Fruit fly (Drosophila melanogaster) whole organism, prepupa: Measurements from ENCODE around the gene CG31089.

Experiments used
- Blimp-1 ChIP-seq: fragments of 200-800 bp; sonication (Bioruptor generic); optimal IDR thresholded peaks from 3 replicates; lab custom pipeline; 2017; ENCODE audit warnings: missing biosample characterization, missing genetic modification characterization, mild to moderate bottlenecking, moderate library complexity, missing genetic modification reagents
- CG10631 ChIP-seq: fragments of 200-800 bp; sonication (Bioruptor generic); optimal IDR thresholded peaks from 2 replicates; lab custom pipeline; 2016; ENCODE audit warnings: missing biosample characterization, missing genetic modification characterization
- CG10669 ChIP-seq: fragments of 200-800 bp; sonication (Bioruptor generic); optimal IDR thresholded peaks from 3 replicates; lab custom pipeline; 2018; ENCODE audit warnings: missing biosample characterization, mild to moderate bottlenecking, missing genetic modification characterization, moderate library complexity
- CG11762 ChIP-seq: fragments of 200-800 bp; sonication (Bioruptor generic); optimal IDR thresholded peaks from 3 replicates; lab custom pipeline; 2016; ENCODE audit warnings: missing biosample characterization, missing genetic modification characterization; ENCODE audit not compliant: insufficient read depth
- CG11902 ChIP-seq: fragments of 200-800 bp; sonication (Bioruptor generic); optimal IDR thresholded peaks from 3 replicates; lab custom pipeline; 2016; ENCODE audit warnings: missing biosample characterization, missing genetic modification characterization
- CG15336 ChIP-seq: fragments of 200-800 bp; sonication (Bioruptor generic); IDR thresholded peaks from 2 replicates; pipeline ENCODE4 v1.3.6; 2022; ENCODE audit warnings: missing biosample characterization, missing genetic modification characterization
- CG16779 ChIP-seq: fragments of 200-800 bp; sonication (Bioruptor generic); optimal IDR thresholded peaks from 3 replicates; lab custom pipeline; 2017; ENCODE audit warnings: missing biosample characterization, mild to moderate bottlenecking, missing genetic modification characterization
- CG3032 ChIP-seq: fragments of 200-800 bp; optimal IDR thresholded peaks from 2 replicates; lab custom pipeline; 2019; ENCODE audit warnings: missing biosample characterization, mild to moderate bottlenecking, missing genetic modification characterization, moderate library complexity
- CG31627 ChIP-seq: fragments of 200-800 bp; sonication (Bioruptor generic); optimal IDR thresholded peaks from 3 replicates; lab custom pipeline; 2016; ENCODE audit warnings: missing biosample characterization, missing genetic modification characterization
- CG34406 ChIP-seq: fragments of 200-800 bp; sonication (Bioruptor generic); optimal IDR thresholded peaks from 3 replicates; lab custom pipeline; 2016; ENCODE audit warnings: missing biosample characterization, missing genetic modification characterization
- CG3919 ChIP-seq: fragments of 200-800 bp; sonication (Bioruptor generic); optimal IDR thresholded peaks from 3 replicates; lab custom pipeline; 2016; ENCODE audit warnings: missing biosample characterization, missing genetic modification characterization
- CG4318 ChIP-seq: fragments of 200-800 bp; sonication (Bioruptor generic); optimal IDR thresholded peaks from 3 replicates; lab custom pipeline; 2017; ENCODE audit warnings: missing biosample characterization, mild to moderate bottlenecking, missing genetic modification characterization
- CG6163 ChIP-seq: fragments of 200-800 bp; sonication (Bioruptor generic); IDR thresholded peaks from 3 replicates; pipeline ENCODE4 v1.3.6; 2022; ENCODE audit warnings: missing biosample characterization, missing genetic modification characterization
- CG6276 ChIP-seq: fragments of 200-800 bp; sonication (Bioruptor generic); optimal IDR thresholded peaks from 2 replicates; lab custom pipeline; 2017; ENCODE audit warnings: missing biosample characterization, mild to moderate bottlenecking, missing genetic modification characterization
- CG6792 ChIP-seq: fragments of 200-800 bp; sonication (Bioruptor generic); optimal IDR thresholded peaks from 3 replicates; lab custom pipeline; 2016; ENCODE audit warnings: missing biosample characterization, missing genetic modification characterization
- CG6808 ChIP-seq: fragments of 200-800 bp; sonication (Bioruptor generic); optimal IDR thresholded peaks from 3 replicates; lab custom pipeline; 2017; ENCODE audit warnings: missing biosample characterization, missing genetic modification characterization, mild to moderate bottlenecking, moderate library complexity, missing genetic modification reagents
- CG6854 ChIP-seq: fragments of 200-800 bp; sonication (Bioruptor generic); optimal IDR thresholded peaks from 2 replicates; lab custom pipeline; 2017; ENCODE audit warnings: missing biosample characterization, mild to moderate bottlenecking, missing genetic modification characterization
- CG7368 ChIP-seq: fragments of 200-800 bp; sonication (Bioruptor generic); optimal IDR thresholded peaks from 3 replicates; lab custom pipeline; 2016; ENCODE audit warnings: missing biosample characterization, missing genetic modification characterization
- CG8119 ChIP-seq: fragments of 200-800 bp; sonication (Bioruptor generic); IDR thresholded peaks from 3 replicates; pipeline ENCODE4 v1.3.6; 2022; ENCODE audit warnings: missing biosample characterization, missing genetic modification characterization
- CG8319 ChIP-seq: fragments of 200-800 bp; sonication (Bioruptor generic); optimal IDR thresholded peaks from 3 replicates; lab custom pipeline; 2016; ENCODE audit warnings: missing biosample characterization, missing genetic modification characterization
- CG9139 ChIP-seq: fragments of 200-800 bp; sonication (Bioruptor generic); optimal IDR thresholded peaks from 3 replicates; lab custom pipeline; 2017; ENCODE audit warnings: missing biosample characterization, mild to moderate bottlenecking, missing genetic modification characterization
- Eip75B ChIP-seq: fragments of 200-800 bp; sonication (Bioruptor generic); optimal IDR thresholded peaks from 3 replicates; lab custom pipeline; 2016; ENCODE audit warnings: missing biosample characterization, missing genetic modification characterization
- Eip78C ChIP-seq: fragments of 200-800 bp; sonication (Bioruptor generic); peaks from one replicate; lab custom pipeline; 2016; ENCODE audit warnings: missing biosample characterization, missing genetic modification characterization
- Eip93F ChIP-seq: fragments of 200-800 bp; sonication (Bioruptor generic); optimal IDR thresholded peaks from 2 replicates; lab custom pipeline; 2016; ENCODE audit warnings: missing biosample characterization, mild to moderate bottlenecking, missing genetic modification characterization
- Ets21C ChIP-seq: fragments of 200-800 bp; sonication (Bioruptor generic); optimal IDR thresholded peaks from 3 replicates; lab custom pipeline; 2016; ENCODE audit warnings: missing biosample characterization, missing genetic modification characterization
- Ets96B ChIP-seq: fragments of 200-800 bp; optimal IDR thresholded peaks from 2 replicates; lab custom pipeline; 2019; ENCODE audit warnings: missing biosample characterization, mild to moderate bottlenecking, missing genetic modification characterization, moderate library complexity
- Gug ChIP-seq: fragments of 200-800 bp; sonication (Bioruptor generic); IDR thresholded peaks from 2 replicates; pipeline ENCODE4 v1.3.6; 2022; ENCODE audit warnings: missing biosample characterization, missing genetic modification characterization
- Hr38 ChIP-seq: sonication (Bioruptor generic); optimal IDR thresholded peaks from 2 replicates; lab custom pipeline; 2016; ENCODE audit warnings: missing biosample characterization, missing genetic modification characterization
- Hr39 ChIP-seq: fragments of 200-800 bp; sonication (Bioruptor generic); optimal IDR thresholded peaks from 2 replicates; lab custom pipeline; 2016; ENCODE audit warnings: missing biosample characterization, missing genetic modification characterization
- Hr4 ChIP-seq: fragments of 200-800 bp; sonication (Bioruptor generic); optimal IDR thresholded peaks from 3 replicates; lab custom pipeline; 2016; ENCODE audit warnings: missing biosample characterization, missing genetic modification characterization
- Lpt ChIP-seq: fragments of 200-800 bp; sonication (Bioruptor generic); optimal IDR thresholded peaks from 3 replicates; lab custom pipeline; 2016; ENCODE audit warnings: missing biosample characterization, missing genetic modification characterization
- Met ChIP-seq: fragments of 200-800 bp; sonication (Bioruptor generic); optimal IDR thresholded peaks from 3 replicates; lab custom pipeline; 2016; ENCODE audit warnings: missing biosample characterization, missing genetic modification characterization
- Sox102F ChIP-seq: fragments of 200-800 bp; sonication (Bioruptor generic); optimal IDR thresholded peaks from 2 replicates; lab custom pipeline; 2016; ENCODE audit warnings: missing biosample characterization, mild to moderate bottlenecking, missing genetic modification characterization
- Sox14 ChIP-seq: fragments of 200-800 bp; sonication (Bioruptor generic); optimal IDR thresholded peaks from 3 replicates; lab custom pipeline; 2016; ENCODE audit warnings: missing biosample characterization, missing genetic modification characterization
- Sox15 ChIP-seq: fragments of 200-800 bp; sonication (Bioruptor generic); optimal IDR thresholded peaks from 3 replicates; lab custom pipeline; 2016; ENCODE audit warnings: missing biosample characterization, missing genetic modification characterization
- achi ChIP-seq: fragments of 200-800 bp; sonication (Bioruptor generic); optimal IDR thresholded peaks from 3 replicates; lab custom pipeline; 2016; ENCODE audit warnings: missing biosample characterization, missing genetic modification characterization
- acj6 ChIP-seq: fragments of 200-800 bp; sonication (Bioruptor generic); optimal IDR thresholded peaks from 3 replicates; lab custom pipeline; 2016; ENCODE audit warnings: missing biosample characterization, missing genetic modification characterization
- dac ChIP-seq: fragments of 200-800 bp; sonication (Bioruptor generic); optimal IDR thresholded peaks from 2 replicates; lab custom pipeline; 2017; ENCODE audit warnings: missing biosample characterization, mild to moderate bottlenecking, missing genetic modification characterization
- dsx ChIP-seq: fragments of 200-800 bp; optimal IDR thresholded peaks from 3 replicates; lab custom pipeline; 2019; ENCODE audit warnings: missing biosample characterization, mild to moderate bottlenecking, missing genetic modification characterization, moderate library complexity; ENCODE audit not compliant: poor library complexity, severe bottlenecking
- eg ChIP-seq: fragments of 200-800 bp; sonication (Bioruptor generic); IDR thresholded peaks from 3 replicates; pipeline ENCODE4 v1.3.6; 2022; ENCODE audit warnings: missing biosample characterization, missing genetic modification characterization
- esn ChIP-seq: fragments of 200-800 bp; sonication (Bioruptor generic); optimal IDR thresholded peaks from 2 replicates; lab custom pipeline; 2016; ENCODE audit warnings: missing biosample characterization, mild to moderate bottlenecking, missing genetic modification characterization, moderate library complexity
- fd59A ChIP-seq: fragments of 200-800 bp; sonication (Bioruptor generic); optimal IDR thresholded peaks from 2 replicates; lab custom pipeline; 2017; ENCODE audit warnings: missing biosample characterization, mild to moderate bottlenecking, missing genetic modification characterization, missing genetic modification reagents
- fd85E ChIP-seq: fragments of 200-800 bp; sonication (Bioruptor generic); optimal IDR thresholded peaks from 3 replicates; lab custom pipeline; 2016; ENCODE audit warnings: missing biosample characterization, missing genetic modification characterization
- fkh ChIP-seq: fragments of 200-800 bp; sonication (Bioruptor generic); optimal IDR thresholded peaks from 3 replicates; lab custom pipeline; 2017; ENCODE audit warnings: missing biosample characterization, mild to moderate bottlenecking, missing genetic modification characterization, moderate library complexity
- lz ChIP-seq: fragments of 200-800 bp; sonication (Bioruptor generic); optimal IDR thresholded peaks from 3 replicates; lab custom pipeline; 2016; ENCODE audit warnings: missing biosample characterization, missing genetic modification characterization
- net ChIP-seq: fragments of 200-800 bp; sonication (Bioruptor generic); optimal IDR thresholded peaks from 3 replicates; lab custom pipeline; 2016; ENCODE audit warnings: missing biosample characterization, missing genetic modification characterization
- pdm3 ChIP-seq: fragments of 200-800 bp; sonication (Bioruptor generic); optimal IDR thresholded peaks from 3 replicates; lab custom pipeline; 2016; ENCODE audit warnings: missing biosample characterization, missing genetic modification characterization
- spab ChIP-seq: fragments of 200-800 bp; sonication (Bioruptor generic); optimal IDR thresholded peaks from 2 replicates; lab custom pipeline; 2017; ENCODE audit warnings: missing biosample characterization, mild to moderate bottlenecking, missing genetic modification characterization, missing genetic modification reagents
- ss ChIP-seq, 2 experiments: fragments of 200-800 bp; sonication (Bioruptor generic); optimal IDR thresholded peaks; 2 replicates in 1 of 2; 3 replicates in 1 of 2; lab custom pipeline; 2017 to 2018; ENCODE audit warnings: mild to moderate bottlenecking in 2 of 2, missing biosample characterization in 2 of 2, missing genetic modification characterization in 2 of 2, moderate library complexity in 1 of 2
- topi ChIP-seq: fragments of 200-800 bp; sonication (Bioruptor generic); optimal IDR thresholded peaks from 3 replicates; lab custom pipeline; 2016; ENCODE audit warnings: missing biosample characterization, missing genetic modification characterization
- vri ChIP-seq: fragments of 200-800 bp; sonication (Bioruptor generic); optimal IDR thresholded peaks from 3 replicates; lab custom pipeline; 2016; ENCODE audit warnings: missing biosample characterization, mild to moderate bottlenecking, missing genetic modification characterization

Gene CG31089

DNA sequence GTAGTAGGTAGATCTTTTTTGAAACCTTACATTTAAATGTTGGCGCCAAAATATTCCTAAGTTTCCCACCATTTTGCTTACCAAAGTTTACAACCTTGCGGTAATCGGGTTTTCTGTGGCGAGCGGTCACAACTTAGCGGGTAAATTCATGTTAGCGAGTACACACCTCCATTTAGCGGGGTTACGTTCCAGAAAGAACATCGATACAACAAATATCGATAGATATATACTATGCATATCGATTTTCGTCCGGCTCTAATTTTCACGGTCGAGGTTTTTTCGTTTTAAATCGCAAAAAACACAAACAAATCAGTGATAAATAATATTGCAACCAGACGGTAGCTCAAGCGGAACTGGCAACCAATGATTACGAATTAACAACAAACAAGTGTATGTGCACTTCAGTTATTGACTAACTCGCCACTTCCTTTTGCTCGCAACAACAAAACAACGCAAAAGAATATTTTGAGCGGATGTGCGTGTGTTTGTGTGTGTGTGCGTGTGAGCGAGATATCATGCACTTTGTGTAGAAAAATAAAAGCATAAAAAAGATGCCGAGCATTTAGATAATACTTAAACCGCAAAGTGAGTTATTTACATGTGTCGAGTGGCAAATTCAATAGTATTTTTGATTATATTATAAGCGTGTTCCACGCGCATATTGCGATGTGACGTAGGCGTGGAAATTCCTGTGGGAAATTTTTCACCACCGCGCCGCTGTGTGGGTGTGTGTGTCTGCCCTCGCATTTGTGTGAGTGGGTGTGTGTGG lies 14.0 kb upstream of the CG31089 start, which contains the start of gene Lnk:
Lnk (plus strand) TSS at position 236 of the 769 bp plus-strand sequence.
- TF ChIP-seq Hr4 (GFP tag; lab: Kevin White, UChicago) (no peak), CG16779 (tag; lab: Kevin White, UChicago) (peak; percentile 51), CG11762 (no peak), eg (0 out of 3 replicates have a peak, but pooled peaks have one; percentile 30), CG6792 (GFP tag; lab: Kevin White, UChicago) (no peak), CG11902 (GFP tag; lab: Kevin White, UChicago) (no peak), CG7368 (GFP tag; lab: Kevin White, UChicago) (no peak), net (GFP tag; lab: Kevin White, UChicago) (no peak), CG3032 (peak; percentile 8), lz (GFP tag; lab: Kevin White, UChicago) (no peak), CG3919 (GFP tag; lab: Kevin White, UChicago) (no peak), Ets21C (GFP tag; lab: Kevin White, UChicago) (no peak), dac (GFP tag; lab: Kevin White, UChicago) (no peak), achi (no peak), topi (GFP tag; lab: Kevin White, UChicago) (peak; percentile 6), CG6276 (GFP tag; lab: Kevin White, UChicago) (no peak), esn (GFP tag; lab: Kevin White, UChicago) (peak; percentile 11), dsx (peak; percentile 56), ss (GFP tag; optimal IDR thresholded peaks at IDR 0.05; lab: Kevin White, UChicago) (no peak), Sox102F (GFP tag; lab: Kevin White, UChicago) (no peak), Ets96B (tag; lab: Kevin White, UChicago) (no peak), Hr39 (GFP tag; lab: Kevin White, UChicago) (no peak), vri (GFP tag; lab: Kevin White, UChicago) (peak; percentile 72), CG6808 (GFP tag; lab: Kevin White, UChicago) (peak; percentile 69), Sox15 (GFP tag; lab: Kevin White, UChicago) (no peak), CG15336 (GFP tag; lab: Robert Waterston, UW) (peak; percentile 51), CG6854 (GFP tag; lab: Kevin White, UChicago) (peak; percentile 76), Hr38 (GFP tag; lab: Kevin White, UChicago) (no peak), pdm3 (no peak), CG8319 (GFP tag; lab: Kevin White, UChicago) (no peak), Lpt (GFP tag; lab: Kevin White, UChicago) (no peak), CG10631 (no peak), spab (GFP tag; lab: Kevin White, UChicago) (peak; percentile 16), Eip75B (GFP tag; lab: Kevin White, UChicago) (no peak), CG8119 (peak; percentile 55; the same call in 1 of the 3 replicates), CG6163 (GFP tag; lab: Robert Waterston, UW) (no peak), Met (GFP tag; lab: Kevin White, UChicago) (no peak), Eip93F (GFP tag; lab: Kevin White, UChicago) (no peak), fd85E (no peak), Sox14 (GFP tag; lab: Kevin White, UChicago) (peak; percentile 9), fkh (GFP tag; lab: Kevin White, UChicago) (no peak), CG4318 (no peak), CG10669 (GFP tag; lab: Kevin White, UChicago) (no peak), CG9139 (peak; percentile 54), CG31627 (GFP tag; lab: Kevin White, UChicago) (no peak), Gug (no peak), Blimp-1 (GFP tag; lab: Kevin White, UChicago) (no peak), acj6 (GFP tag; lab: Kevin White, UChicago) (no peak), CG34406 (no peak), fd59A (GFP tag; lab: Kevin White, UChicago) (no peak), Eip78C (GFP tag; lab: Kevin White, UChicago) (peak; percentile 78)
